Fruit fly (Drosophila melanogaster) S2 (cell line): ENCODE results near the gene FBXO11.

ENCODE experiments used
- CG8478 ChIP-seq: fragments of >200 bp; optimal IDR thresholded peaks from 2 replicates; lab custom pipeline; 2018
- CTCF ChIP-seq, 2 experiments: fragments of >200 bp; optimal IDR thresholded peaks; 2 replicates each; lab custom pipeline; 2018

DNA sequence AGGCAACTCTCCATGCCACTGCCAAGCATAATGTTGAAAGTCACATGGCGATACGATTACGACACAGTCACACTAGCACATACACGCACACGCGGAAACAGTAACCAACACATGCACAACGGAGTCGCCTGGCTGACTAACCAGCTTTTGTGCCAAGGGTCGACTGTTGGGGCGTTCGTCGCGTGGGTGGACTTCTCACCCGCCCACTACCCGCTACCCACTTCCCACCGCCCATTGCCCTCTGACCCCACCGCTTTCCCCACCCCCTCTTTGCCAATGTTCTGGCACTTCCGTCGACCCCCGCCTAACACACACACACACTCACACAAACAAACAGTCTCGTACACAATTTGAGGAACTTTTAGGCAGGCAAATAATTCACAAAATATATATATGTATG, 42.5 kb upstream of the FBXO11 start:
- TF ChIP-seq CG8478 (lab: Kevin White, UChicago) (no peak), CTCF (optimal IDR thresholded peaks at IDR 0.05; lab: Kevin White, UChicago) (no peak)
